Worm (Caenorhabditis elegans) whole organism, L1 larva: ENCODE measurements around the gene F42A10.5.

Source experiments
- C04F5.9 ChIP-seq: sonication (generic microtip); optimal IDR thresholded peaks from 2 replicates; lab custom pipeline; 2016; ENCODE audit warnings: missing genetic modification characterization, missing compliant biosample characterization
- F16B12.6 ChIP-seq: fragments of 150-350 bp; optimal IDR thresholded peaks from 2 replicates; lab custom pipeline; 2014; ENCODE audit warnings: missing biosample characterization, missing genetic modification characterization
- Y116A8C.19 ChIP-seq: sonication (generic microtip); optimal IDR thresholded peaks from 2 replicates; lab custom pipeline; 2016; ENCODE audit warnings: missing compliant biosample characterization, missing genetic modification characterization, borderline replicate concordance
- aly-2 ChIP-seq: fragments of 150-350 bp; optimal IDR thresholded peaks from 2 replicates; lab custom pipeline; 2014; ENCODE audit warnings: missing biosample characterization, missing genetic modification characterization
- ama-1 ChIP-seq: fragments of 150-350 bp; optimal IDR thresholded peaks from 2 replicates; lab custom pipeline; 2014
- ceh-63 ChIP-seq: fragments of 200-800 bp; sonication (Bioruptor generic); optimal IDR thresholded peaks from 2 replicates; lab custom pipeline; 2018; ENCODE audit warnings: mild to moderate bottlenecking, missing genetic modification characterization, missing compliant biosample characterization
- ceh-8 ChIP-seq: fragments of 200-800 bp; sonication (Bioruptor generic); optimal IDR thresholded peaks from 2 replicates; lab custom pipeline; 2018; ENCODE audit warnings: mild to moderate bottlenecking, missing genetic modification characterization, moderate library complexity, missing compliant biosample characterization
- ceh-82 ChIP-seq, 3 experiments: fragments of 150-350 bp in 1 of 3; sonication (generic microtip) in 2 of 3; optimal IDR thresholded peaks; 2 replicates each; lab custom pipeline; 2014 to 2017; ENCODE audit warnings: missing biosample characterization in 3 of 3, missing genetic modification characterization in 3 of 3
- ceh-88 ChIP-seq: fragments of 200-800 bp; sonication (Bioruptor generic); IDR thresholded peaks from 2 replicates; pipeline ENCODE4 v1.3.6; 2022; ENCODE audit warnings: missing genetic modification characterization, missing compliant biosample characterization
- dpl-1 ChIP-seq, 3 experiments: fragments of 150-350 bp in 2 of 3; sonication (generic microtip) in 1 of 3; optimal IDR thresholded peaks; 2 replicates each; lab custom pipeline; 2014 to 2017; ENCODE audit warnings: missing biosample characterization in 3 of 3, missing genetic modification characterization in 3 of 3, missing genetic modification reagents in 3 of 3
- dsc-1 ChIP-seq: sonication (generic microtip); optimal IDR thresholded peaks from 2 replicates; lab custom pipeline; 2016; ENCODE audit warnings: mild to moderate bottlenecking, missing genetic modification characterization, missing compliant biosample characterization
- egl-13 ChIP-seq: sonication (generic microtip); optimal IDR thresholded peaks from 2 replicates; lab custom pipeline; 2016; ENCODE audit warnings: missing genotype, missing genetic modification reagents, missing genetic modification characterization, missing compliant biosample characterization
- elt-2 ChIP-seq: sonication (generic microtip); optimal IDR thresholded peaks from 2 replicates; lab custom pipeline; 2016; ENCODE audit warnings: missing genetic modification characterization, mild to moderate bottlenecking, inconsistent platforms, missing compliant biosample characterization, missing genetic modification reagents
- elt-3 ChIP-seq, 6 experiments: fragments of 150-350 bp in 1 of 6; sonication (generic microtip); optimal IDR thresholded peaks; 2 replicates each; lab custom pipeline; 2017 to 2018; ENCODE audit warnings: missing biosample characterization in 6 of 6, missing genetic modification characterization in 6 of 6, inconsistent platforms in 1 of 6
- fkh-10 ChIP-seq: sonication (generic microtip); optimal IDR thresholded peaks from 2 replicates; lab custom pipeline; 2017; ENCODE audit warnings: missing biosample characterization, missing genetic modification reagents, missing genetic modification characterization
- fkh-8 ChIP-seq: sonication (generic microtip); optimal IDR thresholded peaks from 2 replicates; lab custom pipeline; 2016; ENCODE audit warnings: mild to moderate bottlenecking, missing genetic modification characterization, missing compliant biosample characterization
- grh-1 ChIP-seq: fragments of 200-800 bp; sonication (Bioruptor generic); IDR thresholded peaks from 2 replicates; pipeline ENCODE4 v1.3.6; 2022; ENCODE audit warnings: missing genetic modification reagents, missing genetic modification characterization, missing compliant biosample characterization
- hlh-17 ChIP-seq: fragments of 200-800 bp; sonication (Bioruptor generic); optimal IDR thresholded peaks from 2 replicates; lab custom pipeline; 2018; ENCODE audit warnings: missing genetic modification characterization, mild to moderate bottlenecking, missing compliant biosample characterization, moderate library complexity, borderline replicate concordance
- isw-1 ChIP-seq: fragments of 200-800 bp; sonication (Bioruptor generic); IDR thresholded peaks from 2 replicates; pipeline ENCODE4 v1.3.6; 2022; ENCODE audit warnings: missing genetic modification characterization, missing compliant biosample characterization
- lin-13 ChIP-seq: fragments of 150-350 bp; optimal IDR thresholded peaks from 2 replicates; lab custom pipeline; 2014; ENCODE audit warnings: missing biosample characterization, missing genetic modification reagents, missing genetic modification characterization
- lin-14 ChIP-seq: fragments of 200-800 bp; sonication (Bioruptor generic); optimal IDR thresholded peaks from 2 replicates; lab custom pipeline; 2018; ENCODE audit warnings: mild to moderate bottlenecking, missing genetic modification characterization, moderate library complexity, missing compliant biosample characterization
- lsy-2 ChIP-seq, 2 experiments: fragments of 150-350 bp; optimal IDR thresholded peaks; 2 replicates each; lab custom pipeline; 2014; ENCODE audit warnings: missing biosample characterization in 2 of 2, missing genetic modification characterization in 2 of 2
- mdl-1 ChIP-seq, 2 experiments: fragments of 150-350 bp; optimal IDR thresholded peaks; 2 replicates each; lab custom pipeline; 2014 to 2017; ENCODE audit warnings: missing biosample characterization in 2 of 2, missing genetic modification characterization in 2 of 2, inconsistent platforms in 1 of 2
- mef-2 ChIP-seq: fragments of 150-350 bp; optimal IDR thresholded peaks from 2 replicates; lab custom pipeline; 2014; ENCODE audit warnings: missing biosample characterization, missing genetic modification characterization
- nhr-11 ChIP-seq: fragments of 150-350 bp; optimal IDR thresholded peaks from 2 replicates; lab custom pipeline; 2014; ENCODE audit warnings: missing biosample characterization, missing genetic modification characterization
- nhr-12 ChIP-seq: sonication (generic microtip); optimal IDR thresholded peaks from 2 replicates; lab custom pipeline; 2017; ENCODE audit warnings: missing biosample characterization, missing genetic modification characterization
- nhr-20 ChIP-seq: sonication (generic microtip); optimal IDR thresholded peaks from 2 replicates; lab custom pipeline; 2016; ENCODE audit warnings: mild to moderate bottlenecking, missing genetic modification characterization, missing compliant biosample characterization
- nhr-237 ChIP-seq: fragments of 150-350 bp; optimal IDR thresholded peaks from 2 replicates; lab custom pipeline; 2014; ENCODE audit warnings: missing biosample characterization, missing genetic modification characterization
- nhr-28 ChIP-seq: fragments of 150-350 bp; optimal IDR thresholded peaks from 2 replicates; lab custom pipeline; 2014; ENCODE audit warnings: missing biosample characterization, missing genetic modification characterization
- nhr-71 ChIP-seq: sonication (generic microtip); optimal IDR thresholded peaks from 2 replicates; lab custom pipeline; 2016; ENCODE audit warnings: mild to moderate bottlenecking, missing genetic modification characterization, moderate library complexity, missing compliant biosample characterization
- nhr-77 ChIP-seq: fragments of 150-350 bp; optimal IDR thresholded peaks from 2 replicates; lab custom pipeline; 2014; ENCODE audit warnings: missing biosample characterization, missing genetic modification characterization
- nhr-84 ChIP-seq: sonication (generic microtip); optimal IDR thresholded peaks from 2 replicates; lab custom pipeline; 2017; ENCODE audit warnings: missing biosample characterization, missing genetic modification characterization
- rnt-1 ChIP-seq: sonication (generic microtip); optimal IDR thresholded peaks from 2 replicates; lab custom pipeline; 2016; ENCODE audit warnings: mild to moderate bottlenecking, missing genetic modification characterization, moderate library complexity, missing compliant biosample characterization
- snpc-4 ChIP-seq: fragments of 150-350 bp; optimal IDR thresholded peaks from 2 replicates; lab custom pipeline; 2014; ENCODE audit warnings: missing biosample characterization, missing genetic modification characterization
- snu-23 ChIP-seq: sonication (generic microtip); optimal IDR thresholded peaks from 2 replicates; lab custom pipeline; 2016; ENCODE audit warnings: missing genetic modification characterization, missing compliant biosample characterization
- sox-4 ChIP-seq: sonication (generic microtip); optimal IDR thresholded peaks from 2 replicates; lab custom pipeline; 2016; ENCODE audit warnings: missing genetic modification characterization, missing compliant biosample characterization
- sptf-1 ChIP-seq: fragments of 150-350 bp; optimal IDR thresholded peaks from 2 replicates; lab custom pipeline; 2014; ENCODE audit warnings: missing biosample characterization, missing genetic modification characterization
- swsn-7 ChIP-seq: sonication (generic microtip); optimal IDR thresholded peaks from 2 replicates; lab custom pipeline; 2016; ENCODE audit warnings: missing genetic modification characterization, missing compliant biosample characterization
- tbx-2 ChIP-seq: sonication (generic microtip); optimal IDR thresholded peaks from 2 replicates; lab custom pipeline; 2016; ENCODE audit warnings: missing genetic modification characterization, missing compliant biosample characterization
- unc-130 ChIP-seq: fragments of 150-350 bp; optimal IDR thresholded peaks from 2 replicates; lab custom pipeline; 2017; ENCODE audit warnings: missing biosample characterization, missing genetic modification characterization, inconsistent platforms
- unc-62 ChIP-seq: fragments of 150-350 bp; optimal IDR thresholded peaks from 2 replicates; lab custom pipeline; 2014; ENCODE audit warnings: missing biosample characterization, missing genetic modification reagents, missing genetic modification characterization
- vab-15 ChIP-seq: sonication (generic microtip); optimal IDR thresholded peaks from 2 replicates; lab custom pipeline; 2017; ENCODE audit warnings: missing genotype, mild to moderate bottlenecking, missing genetic modification characterization, missing compliant biosample characterization
- ztf-11 ChIP-seq, 2 experiments: sonication (generic microtip); optimal IDR thresholded peaks; 2 replicates each; lab custom pipeline; 2016 to 2017; ENCODE audit warnings: missing genetic modification characterization in 2 of 2, missing biosample characterization in 1 of 2, missing compliant biosample characterization in 1 of 2
- ztf-4 ChIP-seq: fragments of 150-350 bp; optimal IDR thresholded peaks from 2 replicates; lab custom pipeline; 2014; ENCODE audit warnings: missing biosample characterization, missing genetic modification characterization

Gene F42A10.5

ce11 chrIII:6137431-6137830 is 35.8 kb downstream of the F42A10.5 start (continued):
- peak; percentile 65 for TF ChIP-seq ztf-4 (tag; lab: Kevin White, UChicago)
- no peak for TF ChIP-seq nhr-84 (tag; lab: Kevin White, UChicago)
- TF ChIP-seq unc-130 (tag; lab: Kevin White, UChicago), result no peak
- TF ChIP-seq grh-1 (GFP tag; lab: Robert Waterston, UW), result no peak
- TF ChIP-seq snpc-4 (tag; lab: Kevin White, UChicago), result no peak
- peak; percentile 71 for TF ChIP-seq snu-23
- TF ChIP-seq ztf-11 (tag; optimal IDR thresholded peaks at IDR 0.05; lab: Kevin White, UChicago), result no peak
- no peak for TF ChIP-seq ama-1 (lab: Kevin White, UChicago)
- peak; percentile 22 for TF ChIP-seq nhr-20 (tag; lab: Kevin White, UChicago)
- TF ChIP-seq tbx-2, result peak; percentile 77
- peak; percentile 69 for TF ChIP-seq fkh-8 (tag; lab: Kevin White, UChicago)
- TF ChIP-seq elt-3 (tag; optimal IDR thresholded peaks at IDR 0.05; lab: Kevin White, UChicago), result no peak
- TF ChIP-seq hlh-17 (GFP tag; lab: Kevin White, UChicago), result no peak
- TF ChIP-seq dpl-1 (GFP tag; optimal IDR thresholded peaks at IDR 0.05; lab: Kevin White, UChicago), result peak in 2 of 3 experiments; percentile 17 to 29
- peak in 1 of 2 experiments; percentile 57 for TF ChIP-seq mdl-1 (tag; optimal IDR thresholded peaks at IDR 0.05; lab: Kevin White, UChicago)
- no peak for TF ChIP-seq sptf-1 (tag; lab: Kevin White, UChicago)
- TF ChIP-seq isw-1 (GFP tag; lab: Robert Waterston, UW), result peak; percentile 47; the same call in 1 of the 2 replicates
- TF ChIP-seq aly-2, result no peak
- no peak for TF ChIP-seq unc-62
- no peak for TF ChIP-seq ceh-63
- TF ChIP-seq Y116A8C.19 (tag; lab: Kevin White, UChicago), result no peak
- peak; percentile 65 for TF ChIP-seq lin-13 (GFP tag; lab: Kevin White, UChicago)
- TF ChIP-seq rnt-1, result peak; percentile 71
- no peak for TF ChIP-seq nhr-11
- TF ChIP-seq ceh-88 (GFP tag; lab: Robert Waterston, UW), result no peak
- no peak for TF ChIP-seq F16B12.6 (tag; lab: Kevin White, UChicago)
- no peak for TF ChIP-seq elt-2 (tag; lab: Kevin White, UChicago)
- TF ChIP-seq nhr-237 (tag; lab: Kevin White, UChicago), result no peak
- no peak for TF ChIP-seq sox-4
- peak; percentile 51 for TF ChIP-seq egl-13 (tag; lab: Kevin White, UChicago)
- peak; percentile 98 for TF ChIP-seq lin-14 (GFP tag; lab: Kevin White, UChicago)
- TF ChIP-seq mef-2, result no peak
- TF ChIP-seq nhr-12 (tag; lab: Kevin White, UChicago), result no peak
- TF ChIP-seq C04F5.9, result no peak
- peak; percentile 55 for TF ChIP-seq dsc-1 (tag; lab: Kevin White, UChicago)
- peak; percentile 55 for TF ChIP-seq ceh-8 (GFP tag; lab: Kevin White, UChicago)
- TF ChIP-seq vab-15 (tag; lab: Kevin White, UChicago), result no peak
- TF ChIP-seq, all 84 proteins: peak for 34

- TF ChIP-seq lsy-2 (tag; optimal IDR thresholded peaks at IDR 0.05; lab: Kevin White, UChicago), result peak in 1 of 2 experiments; percentile 12
- no peak for TF ChIP-seq nhr-11
These were observed 37.1 kb downstream of the F42A10.5 start, which contains the start of gene mvk-1 for ce11 chrIII:6136178-6136577. TSS of gene mvk-1 (minus strand) at chrIII:6136278.

DNA sequence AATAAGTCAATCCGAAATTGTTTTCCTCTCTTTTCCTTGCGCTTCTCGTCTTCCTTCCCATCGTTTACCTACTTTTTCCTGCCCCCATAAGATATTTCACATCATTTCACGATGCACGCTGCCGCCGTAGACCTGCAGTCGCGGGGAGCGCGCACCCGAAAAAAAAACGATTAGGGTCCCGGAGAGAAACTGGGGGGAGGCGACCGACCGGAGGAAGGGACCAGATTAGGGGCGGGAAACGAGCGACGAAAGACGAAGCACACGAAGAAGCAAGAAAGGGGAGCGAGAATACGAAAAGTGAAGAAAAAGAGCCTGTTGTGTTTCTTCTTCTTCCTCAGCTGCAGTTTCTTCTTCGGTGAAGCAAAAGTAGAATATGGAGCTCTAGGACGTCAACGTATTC is 38.1 kb downstream of the F42A10.5 start:
- TF ChIP-seq ztf-4 (tag; lab: Kevin White, UChicago), result no peak
- TF ChIP-seq tbx-2, result peak; percentile 20
- no peak for TF ChIP-seq nhr-12 (tag; lab: Kevin White, UChicago)
- peak; percentile 83 for TF ChIP-seq lin-14 (GFP tag; lab: Kevin White, UChicago)
- peak; percentile 5 for TF ChIP-seq swsn-7 (tag; lab: Kevin White, UChicago)
- peak; percentile 68 for TF ChIP-seq fkh-10 (GFP tag; lab: Kevin White, UChicago)
- no peak for TF ChIP-seq nhr-28 (tag; lab: Kevin White, UChicago)
- peak; percentile 15 for TF ChIP-seq nhr-71 (tag; lab: Kevin White, UChicago)
- no peak for TF ChIP-seq nhr-77 (tag; lab: Kevin White, UChicago)
- TF ChIP-seq snu-23, result no peak
- TF ChIP-seq isw-1 (GFP tag; lab: Robert Waterston, UW), result no peak
- peak in 1 of 3 experiments; percentile 57 for TF ChIP-seq ceh-82 (tag; optimal IDR thresholded peaks at IDR 0.05; lab: Kevin White, UChicago)
